Worm (Caenorhabditis elegans): Measurements from ENCODE around the gene npr-20.

DNA sequence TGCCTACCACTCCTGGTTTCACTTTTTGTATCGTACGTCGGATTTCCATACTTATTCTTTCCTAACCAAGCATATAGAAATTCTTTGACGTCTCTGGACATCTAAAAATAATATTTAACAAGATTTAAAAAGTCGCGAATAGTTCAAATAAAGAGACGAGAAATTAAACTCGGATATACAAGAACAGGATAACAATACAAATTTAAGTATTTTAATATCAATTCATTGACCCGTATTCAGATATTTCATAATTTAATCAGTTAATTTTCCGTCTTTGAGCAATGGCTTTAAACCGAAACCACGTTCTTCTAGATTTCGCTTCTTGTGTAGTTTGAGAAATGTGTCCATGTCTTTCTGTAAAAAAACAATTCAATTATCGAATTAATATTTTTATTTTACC, 18.6 kb upstream of the npr-20 start, which contains the start of gene rha-1:
- TF ChIP-seq ref-1 (GFP tag; conservative IDR thresholded peaks at IDR 0.05) (no peak), flt-1 (GFP tag; IDR thresholded peaks at IDR 0.05) (no peak), ztf-23 (GFP tag; IDR thresholded peaks at IDR 0.05) (no peak), tab-1 (GFP tag; IDR thresholded peaks at IDR 0.05) (no peak), T22C8.4 (GFP tag; IDR thresholded peaks at IDR 0.05) (no peak), ztf-29 (GFP tag; IDR thresholded peaks at IDR 0.05) (no peak), cog-1 (tag; optimal IDR thresholded peaks at IDR 0.05) (no peak), med-1 (GFP tag; optimal IDR thresholded peaks at IDR 0.05; ENCODE audit: insufficient read depth) (no peak)
